Worm (Caenorhabditis elegans) whole organism, midembryonic: Measurements from ENCODE around the gene idpc-7.
A peak's percentile ranks its signal among the peaks of the same experiment; 100 is the strongest.

ENCODE experiments used
- T22C8.4 ChIP-seq: fragments of 200-800 bp; sonication (Bioruptor generic); IDR thresholded peaks from 2 replicates; pipeline ENCODE4 v1.3.6; 2022; ENCODE audit warnings: missing genetic modification characterization, missing compliant biosample characterization
- cog-1 ChIP-seq: sonication (generic microtip); optimal IDR thresholded peaks from 2 replicates; lab custom pipeline; 2016; ENCODE audit warnings: missing genetic modification characterization, missing compliant biosample characterization
- flt-1 ChIP-seq: fragments of 200-800 bp; sonication (Bioruptor generic); IDR thresholded peaks from 2 replicates; pipeline ENCODE4 v1.3.6; 2022; ENCODE audit warnings: missing genetic modification characterization, missing compliant biosample characterization
- klf-2 ChIP-seq: fragments of 200-800 bp; sonication (Bioruptor generic); conservative IDR thresholded peaks from 2 replicates; pipeline ENCODE4 v1.3.6; 2022; ENCODE audit warnings: missing genetic modification reagents, missing genetic modification characterization, missing compliant biosample characterization
- med-1 ChIP-seq: sonication (generic microtip); optimal IDR thresholded peaks from 2 replicates; lab custom pipeline; 2017; ENCODE audit warnings: missing genetic modification characterization, mild to moderate bottlenecking, missing compliant biosample characterization, antibody characterized with exemption, missing genetic modification reagents; ENCODE audit not compliant: insufficient read depth
- ref-1 ChIP-seq: fragments of 200-800 bp; sonication (Bioruptor generic); conservative IDR thresholded peaks from 2 replicates; pipeline ENCODE4 v1.3.6; 2022; ENCODE audit warnings: missing genetic modification reagents, missing genetic modification characterization, missing compliant biosample characterization
- tab-1 ChIP-seq: fragments of 200-800 bp; sonication (Bioruptor generic); IDR thresholded peaks from 2 replicates; pipeline ENCODE4 v1.3.6; 2022; ENCODE audit warnings: missing genetic modification characterization, missing compliant biosample characterization
- ztf-23 ChIP-seq: fragments of 200-800 bp; sonication (Bioruptor generic); IDR thresholded peaks from 2 replicates; pipeline ENCODE4 v1.3.6; 2022; ENCODE audit warnings: missing genetic modification reagents, missing genetic modification characterization, missing compliant biosample characterization
- ztf-29 ChIP-seq: fragments of 200-800 bp; sonication (Bioruptor generic); IDR thresholded peaks from 2 replicates; pipeline ENCODE4 v1.3.6; 2022; ENCODE audit warnings: missing genetic modification reagents, missing genetic modification characterization, missing compliant biosample characterization

idpc-7 gene

ce11 chrV:9590317-9590716 is 28.5 kb downstream of the idpc-7 start, which contains the start of gene K09G1.2:
Gene K09G1.2, plus strand, starts transcription at chrV:9590617.
- TF ChIP-seq med-1 (no peak), T22C8.4 (GFP tag; lab: Robert Waterston, UW) (no peak), cog-1 (no peak), tab-1 (GFP tag; lab: Robert Waterston, UW) (no peak), ztf-29 (GFP tag; lab: Robert Waterston, UW) (no peak)

ce11 chrV:9588574-9588973 is 30.2 kb downstream of the idpc-7 start:
- no peak for TF ChIP-seq klf-2 (GFP tag; lab: Robert Waterston, UW)
- TF ChIP-seq T22C8.4 (GFP tag; lab: Robert Waterston, UW): no peak
- no peak for TF ChIP-seq tab-1 (GFP tag; lab: Robert Waterston, UW)
- no peak for TF ChIP-seq ztf-29 (GFP tag; lab: Robert Waterston, UW)

- TF ChIP-seq ztf-23 (GFP tag; lab: Robert Waterston, UW) (no peak), ref-1 (GFP tag; lab: Robert Waterston, UW) (no peak), klf-2 (GFP tag; lab: Robert Waterston, UW) (no peak), cog-1 (no peak), T22C8.4 (GFP tag; lab: Robert Waterston, UW) (no peak), ztf-29 (GFP tag; lab: Robert Waterston, UW) (no peak), flt-1 (GFP tag; lab: Robert Waterston, UW) (no peak), tab-1 (GFP tag; lab: Robert Waterston, UW) (no peak), med-1 (no peak)
These were observed 31.2 kb downstream of the idpc-7 start for ce11 chrV:9587619-9588018.

ce11 chrV:9584263-9584662 is 34.6 kb downstream of the idpc-7 start:
- TF ChIP-seq med-1 (no peak), T22C8.4 (GFP tag; lab: Robert Waterston, UW) (no peak)

- no peak for TF ChIP-seq ref-1 (GFP tag; lab: Robert Waterston, UW)
- no peak for TF ChIP-seq ztf-29 (GFP tag; lab: Robert Waterston, UW)
- no peak for TF ChIP-seq klf-2 (GFP tag; lab: Robert Waterston, UW)
- no peak for TF ChIP-seq ztf-23 (GFP tag; lab: Robert Waterston, UW)
- TF ChIP-seq cog-1: no peak
- no peak for TF ChIP-seq T22C8.4 (GFP tag; lab: Robert Waterston, UW)
- no peak for TF ChIP-seq flt-1 (GFP tag; lab: Robert Waterston, UW)
- no peak for TF ChIP-seq tab-1 (GFP tag; lab: Robert Waterston, UW)
- no peak for TF ChIP-seq med-1
These were observed 35.5 kb downstream of the idpc-7 start, which contains the start of gene K09G1.1 for ce11 chrV:9583323-9583644. Gene K09G1.1, plus strand, starts transcription at chrV:9583545.

ce11 chrV:9582594-9583322 is 36.1 kb downstream of the idpc-7 start, which contains the start of gene rtfo-1:
Gene rtfo-1, minus strand, starts transcription at chrV:9582644.
- no peak for TF ChIP-seq T22C8.4 (GFP tag; lab: Robert Waterston, UW)
- 0 out of 2 replicates have a peak, but pooled peaks have one; percentile 34 for TF ChIP-seq klf-2 (GFP tag; lab: Robert Waterston, UW)
- peak; percentile 84 for TF ChIP-seq flt-1 (GFP tag; lab: Robert Waterston, UW)
- TF ChIP-seq ref-1 (GFP tag; lab: Robert Waterston, UW): no peak
- TF ChIP-seq tab-1 (GFP tag; lab: Robert Waterston, UW): no peak
- peak; percentile 89 for TF ChIP-seq med-1
- TF ChIP-seq ztf-29 (GFP tag; lab: Robert Waterston, UW): peak; percentile 80; the same call in 1 of the 2 replicates
- peak; percentile 82 for TF ChIP-seq ztf-23 (GFP tag; lab: Robert Waterston, UW)
- peak; percentile 55 for TF ChIP-seq cog-1

DNA sequence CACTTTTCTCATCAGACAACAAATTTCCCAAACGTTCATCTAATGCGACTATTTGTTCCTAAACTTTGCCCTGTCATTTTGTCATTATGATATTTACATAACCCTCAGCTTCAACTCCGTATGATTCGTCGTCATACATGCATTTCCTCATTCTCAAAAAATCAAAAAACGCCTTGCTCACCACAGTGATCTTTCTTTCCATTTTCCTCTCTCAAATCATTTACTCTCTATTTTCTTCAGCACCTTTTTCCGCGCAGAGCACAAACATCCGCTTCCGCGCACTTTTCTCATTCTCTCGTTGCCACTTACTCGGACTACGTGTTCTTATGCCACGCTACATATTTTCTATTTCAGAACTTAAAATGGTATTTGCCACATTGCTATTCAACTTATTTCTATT is 41.8 kb downstream of the idpc-7 start, which contains the start of gene F25B3.2:
TSS of gene F25B3.2 (plus strand) at position 301 of the 400 bp plus-strand sequence.
- TF ChIP-seq med-1 (no peak), flt-1 (GFP tag; lab: Robert Waterston, UW) (no peak), ztf-23 (GFP tag; lab: Robert Waterston, UW) (no peak), ref-1 (GFP tag; lab: Robert Waterston, UW) (no peak), cog-1 (no peak), tab-1 (GFP tag; lab: Robert Waterston, UW) (no peak), klf-2 (GFP tag; lab: Robert Waterston, UW) (no peak), T22C8.4 (GFP tag; lab: Robert Waterston, UW) (no peak)

ce11 chrV:9571673-9572072 is 47.1 kb downstream of the idpc-7 start:
- TF ChIP-seq klf-2 (GFP tag; lab: Robert Waterston, UW) (no peak), cog-1 (no peak), med-1 (no peak), ref-1 (GFP tag; lab: Robert Waterston, UW) (no peak), tab-1 (GFP tag; lab: Robert Waterston, UW) (no peak), ztf-23 (GFP tag; lab: Robert Waterston, UW) (no peak), ztf-29 (GFP tag; lab: Robert Waterston, UW) (no peak), flt-1 (GFP tag; lab: Robert Waterston, UW) (no peak), T22C8.4 (GFP tag; lab: Robert Waterston, UW) (no peak)

ce11 chrV:9571056-9571455 is 47.8 kb downstream of the idpc-7 start:
- TF ChIP-seq ref-1 (GFP tag; lab: Robert Waterston, UW): no peak
- TF ChIP-seq klf-2 (GFP tag; lab: Robert Waterston, UW): no peak
- no peak for TF ChIP-seq ztf-23 (GFP tag; lab: Robert Waterston, UW)
- TF ChIP-seq T22C8.4 (GFP tag; lab: Robert Waterston, UW): no peak
- no peak for TF ChIP-seq cog-1
- TF ChIP-seq med-1: no peak
- no peak for TF ChIP-seq tab-1 (GFP tag; lab: Robert Waterston, UW)
- TF ChIP-seq flt-1 (GFP tag; lab: Robert Waterston, UW): no peak
- TF ChIP-seq ztf-29 (GFP tag; lab: Robert Waterston, UW): no peak

ce11 chrV:9570197-9570596 is 48.6 kb downstream of the idpc-7 start, which contains the start of gene F25B3.5:
Gene F25B3.5, minus strand, starts transcription at chrV:9570297.
- TF ChIP-seq ztf-23 (GFP tag; lab: Robert Waterston, UW) (no peak), med-1 (no peak), flt-1 (GFP tag; lab: Robert Waterston, UW) (no peak), ztf-29 (GFP tag; lab: Robert Waterston, UW) (no peak), T22C8.4 (GFP tag; lab: Robert Waterston, UW) (no peak), klf-2 (GFP tag; lab: Robert Waterston, UW) (no peak), ref-1 (GFP tag; lab: Robert Waterston, UW) (no peak), tab-1 (GFP tag; lab: Robert Waterston, UW) (no peak), cog-1 (no peak)
